Fruit fly (Drosophila melanogaster) whole organism, embryonic: Measurements from ENCODE around the gene Vm26Aa.

ENCODE experiments used
- Atf6 ChIP-seq: fragments of 200-800 bp; sonication (Bioruptor generic); IDR thresholded peaks from 2 replicates; pipeline ENCODE4 v1.3.6; 2022; ENCODE audit warnings: missing biosample characterization, missing genetic modification characterization
- BEAF-32 ChIP-seq: fragments of 200-800 bp; sonication (Bioruptor generic); optimal IDR thresholded peaks from 3 replicates; lab custom pipeline; 2017; ENCODE audit warnings: missing biosample characterization, missing genetic modification characterization, mild to moderate bottlenecking, moderate library complexity, missing genetic modification reagents
- C15 ChIP-seq: fragments of 200-800 bp; sonication (Bioruptor generic); IDR thresholded peaks from 3 replicates; pipeline ENCODE4 v1.3.6; 2022; ENCODE audit warnings: missing biosample characterization, missing genetic modification characterization
- CG10267 ChIP-seq: fragments of 200-800 bp; sonication (Bioruptor generic); optimal IDR thresholded peaks from 2 replicates; lab custom pipeline; 2018; ENCODE audit warnings: missing biosample characterization, mild to moderate bottlenecking, missing genetic modification characterization, moderate library complexity
- CG10321 ChIP-seq: fragments of 200-800 bp; sonication (Bioruptor generic); IDR thresholded peaks from 2 replicates; pipeline ENCODE4 v1.3.6; 2022; ENCODE audit warnings: missing biosample characterization, missing genetic modification characterization
- CG10654 ChIP-seq: fragments of 200-800 bp; sonication (Bioruptor generic); optimal IDR thresholded peaks from 2 replicates; lab custom pipeline; 2016; ENCODE audit warnings: missing biosample characterization, missing genetic modification characterization
- CG12071 ChIP-seq: fragments of 200-800 bp; sonication (Bioruptor generic); optimal IDR thresholded peaks from 3 replicates; lab custom pipeline; 2018; ENCODE audit warnings: missing biosample characterization, mild to moderate bottlenecking, missing genetic modification characterization
- CG12155 ChIP-seq: fragments of 200-800 bp; sonication (Bioruptor generic); optimal IDR thresholded peaks from 3 replicates; lab custom pipeline; 2016; ENCODE audit warnings: missing biosample characterization, missing genetic modification characterization
- CG14441 ChIP-seq: fragments of 200-800 bp; sonication (Bioruptor generic); IDR thresholded peaks from 2 replicates; pipeline ENCODE4 v1.3.6; 2022; ENCODE audit warnings: missing biosample characterization, missing genetic modification characterization
- CG15011 ChIP-seq: fragments of 200-800 bp; sonication (Bioruptor generic); optimal IDR thresholded peaks from 3 replicates; lab custom pipeline; 2018; ENCODE audit warnings: missing biosample characterization, mild to moderate bottlenecking, missing genetic modification characterization
- CG15601 ChIP-seq: fragments of 200-800 bp; sonication (Bioruptor generic); optimal IDR thresholded peaks from 3 replicates; lab custom pipeline; 2019; ENCODE audit warnings: missing biosample characterization, mild to moderate bottlenecking, missing genetic modification characterization, moderate library complexity
- CG15696 ChIP-seq: fragments of 200-800 bp; sonication (Bioruptor generic); optimal IDR thresholded peaks from 2 replicates; lab custom pipeline; 2019; ENCODE audit warnings: missing biosample characterization, mild to moderate bottlenecking, missing genetic modification characterization, moderate library complexity
- CG16815 ChIP-seq: fragments of 200-800 bp; sonication (Bioruptor generic); optimal IDR thresholded peaks from 3 replicates; lab custom pipeline; 2017; ENCODE audit warnings: missing biosample characterization, mild to moderate bottlenecking, missing genetic modification characterization
- CG17385 ChIP-seq: fragments of 200-800 bp; sonication (Bioruptor generic); optimal IDR thresholded peaks from 3 replicates; lab custom pipeline; 2018; ENCODE audit warnings: missing biosample characterization, mild to moderate bottlenecking, missing genetic modification characterization
- CG17802 ChIP-seq: fragments of 200-800 bp; sonication (Bioruptor generic); optimal IDR thresholded peaks from 2 replicates; lab custom pipeline; 2018; ENCODE audit warnings: missing biosample characterization, mild to moderate bottlenecking, missing genetic modification characterization, moderate library complexity
- CG17912 ChIP-seq: fragments of 200-800 bp; sonication (Bioruptor generic); optimal IDR thresholded peaks from 2 replicates; lab custom pipeline; 2018; ENCODE audit warnings: missing biosample characterization, mild to moderate bottlenecking, missing genetic modification characterization
- CG18011 ChIP-seq: fragments of 200-800 bp; sonication (Bioruptor generic); optimal IDR thresholded peaks from 2 replicates; lab custom pipeline; 2017; ENCODE audit warnings: missing biosample characterization, missing genetic modification characterization, mild to moderate bottlenecking, moderate library complexity, missing genotype
- CG3163 ChIP-seq: fragments of 200-800 bp; sonication (Bioruptor generic); optimal IDR thresholded peaks from 3 replicates; lab custom pipeline; 2016; ENCODE audit warnings: missing biosample characterization, missing genetic modification characterization
- CG34224 ChIP-seq: fragments of 200-800 bp; sonication (Bioruptor generic); IDR thresholded peaks from 3 replicates; pipeline ENCODE4 v1.3.6; 2022; ENCODE audit warnings: missing biosample characterization, missing genetic modification characterization; ENCODE audit not compliant: partially characterized antibody
- CG3847 ChIP-seq: fragments of 200-800 bp; sonication (Bioruptor generic); IDR thresholded peaks from 2 replicates; pipeline ENCODE4 v1.3.6; 2022; ENCODE audit warnings: missing biosample characterization, missing genetic modification characterization
- CG5180 ChIP-seq: fragments of 200-800 bp; sonication (Bioruptor generic); optimal IDR thresholded peaks from 3 replicates; lab custom pipeline; 2017; ENCODE audit warnings: missing biosample characterization, missing genetic modification characterization, mild to moderate bottlenecking, moderate library complexity, missing genetic modification reagents
- CG8359 ChIP-seq: fragments of 200-800 bp; sonication (Bioruptor generic); optimal IDR thresholded peaks from 2 replicates; lab custom pipeline; 2017; ENCODE audit warnings: missing biosample characterization, mild to moderate bottlenecking, missing genetic modification characterization, borderline replicate concordance
- CG9437 ChIP-seq: fragments of 200-800 bp; sonication (Bioruptor generic); optimal IDR thresholded peaks from 2 replicates; lab custom pipeline; 2018; ENCODE audit warnings: missing biosample characterization, mild to moderate bottlenecking, missing genetic modification characterization
- Drgx ChIP-seq: fragments of 200-800 bp; sonication (Bioruptor generic); IDR thresholded peaks from 2 replicates; pipeline ENCODE4 v1.3.6; 2022; ENCODE audit warnings: missing biosample characterization, missing genetic modification characterization
- Gug ChIP-seq: fragments of 200-800 bp; sonication (Bioruptor generic); IDR thresholded peaks from 4 replicates; pipeline ENCODE4 v1.3.6; 2022; ENCODE audit warnings: missing biosample characterization, missing genetic modification characterization
- HLH3B ChIP-seq: fragments of 200-800 bp; sonication (Bioruptor generic); IDR thresholded peaks from 2 replicates; pipeline ENCODE4 v1.3.6; 2022; ENCODE audit warnings: missing biosample characterization, missing genetic modification characterization
- HLH4C ChIP-seq: fragments of 200-800 bp; sonication (Bioruptor generic); IDR thresholded peaks from 3 replicates; pipeline ENCODE4 v1.3.6; 2022; ENCODE audit warnings: missing biosample characterization, missing genetic modification characterization; ENCODE audit not compliant: partially characterized antibody
- HLHmδ ChIP-seq: fragments of 200-800 bp; sonication (Bioruptor generic); optimal IDR thresholded peaks from 2 replicates; lab custom pipeline; 2018; ENCODE audit warnings: missing biosample characterization, mild to moderate bottlenecking, missing genetic modification characterization, moderate library complexity
- MBD-R2 ChIP-seq: fragments of 200-800 bp; sonication (Bioruptor generic); IDR thresholded peaks from 2 replicates; pipeline ENCODE4 v1.3.6; 2022; ENCODE audit warnings: missing biosample characterization, missing genetic modification characterization
- Meics ChIP-seq: fragments of 200-800 bp; sonication (Bioruptor generic); optimal IDR thresholded peaks from 2 replicates; lab custom pipeline; 2017; ENCODE audit warnings: missing biosample characterization, mild to moderate bottlenecking, missing genetic modification characterization
- NFAT ChIP-seq: fragments of 200-800 bp; sonication (Bioruptor generic); IDR thresholded peaks from 2 replicates; pipeline ENCODE4 v1.3.6; 2022; ENCODE audit warnings: missing biosample characterization, missing genetic modification characterization
- ci ChIP-seq: fragments of 200-800 bp; sonication (Bioruptor generic); IDR thresholded peaks from 3 replicates; pipeline ENCODE4 v1.3.6; 2022; ENCODE audit warnings: missing biosample characterization, missing genetic modification characterization
- dysf ChIP-seq: fragments of 200-800 bp; sonication (Bioruptor generic); IDR thresholded peaks from 3 replicates; pipeline ENCODE4 v1.3.6; 2022; ENCODE audit warnings: missing biosample characterization, missing genetic modification characterization
- emc ChIP-seq: fragments of 200-800 bp; sonication (Bioruptor generic); optimal IDR thresholded peaks from 2 replicates; lab custom pipeline; 2016; ENCODE audit warnings: missing biosample characterization, missing genetic modification characterization
- ewg ChIP-seq: fragments of 200-800 bp; sonication (Bioruptor generic); optimal IDR thresholded peaks from 3 replicates; lab custom pipeline; 2017; ENCODE audit warnings: mild to moderate bottlenecking, missing biosample characterization, missing genetic modification reagents, missing genetic modification characterization
- fd96Cb ChIP-seq: fragments of 200-800 bp; sonication (Bioruptor generic); optimal IDR thresholded peaks from 2 replicates; lab custom pipeline; 2018; ENCODE audit warnings: missing biosample characterization, mild to moderate bottlenecking, missing genetic modification characterization, moderate library complexity
- gcm ChIP-seq: fragments of 200-800 bp; sonication (Bioruptor generic); optimal IDR thresholded peaks from 2 replicates; lab custom pipeline; 2019; ENCODE audit warnings: missing biosample characterization, mild to moderate bottlenecking, missing genetic modification characterization, moderate library complexity
- gcm2 ChIP-seq: fragments of 200-800 bp; sonication (Bioruptor generic); optimal IDR thresholded peaks from 2 replicates; lab custom pipeline; 2016; ENCODE audit warnings: missing biosample characterization, missing genetic modification characterization
- kni ChIP-seq: fragments of 200-800 bp; sonication (Bioruptor generic); optimal IDR thresholded peaks from 3 replicates; lab custom pipeline; 2017; ENCODE audit warnings: mild to moderate bottlenecking, missing biosample characterization, missing genetic modification reagents, missing genetic modification characterization
- maf-S ChIP-seq: fragments of 200-800 bp; sonication (Bioruptor generic); optimal IDR thresholded peaks from 2 replicates; lab custom pipeline; 2016; ENCODE audit warnings: missing biosample characterization, missing genetic modification characterization
- mld ChIP-seq: fragments of 200-800 bp; sonication (Bioruptor generic); IDR thresholded peaks from 3 replicates; pipeline ENCODE4 v1.3.6; 2022; ENCODE audit warnings: missing biosample characterization, missing genetic modification characterization; ENCODE audit not compliant: partially characterized antibody
- nmo ChIP-seq: fragments of 200-800 bp; sonication (Bioruptor generic); optimal IDR thresholded peaks from 2 replicates; lab custom pipeline; 2018; ENCODE audit warnings: missing biosample characterization, mild to moderate bottlenecking, missing genetic modification characterization, moderate library complexity
- rib ChIP-seq: fragments of 200-800 bp; sonication (Bioruptor generic); IDR thresholded peaks from 2 replicates; pipeline ENCODE4 v1.3.6; 2022; ENCODE audit warnings: missing biosample characterization, missing genetic modification characterization
- slp2 ChIP-seq: fragments of 200-800 bp; sonication (Bioruptor generic); optimal IDR thresholded peaks from 2 replicates; lab custom pipeline; 2016; ENCODE audit warnings: missing biosample characterization, missing genetic modification characterization
- sna ChIP-seq: fragments of 200-800 bp; sonication (Bioruptor generic); IDR thresholded peaks from 2 replicates; pipeline ENCODE4 v1.3.6; 2022; ENCODE audit warnings: missing biosample characterization, missing genetic modification characterization; ENCODE audit not compliant: partially characterized antibody
- stc ChIP-seq: fragments of 200-800 bp; sonication (Bioruptor generic); IDR thresholded peaks from 2 replicates; pipeline ENCODE4 v1.3.6; 2022; ENCODE audit warnings: missing biosample characterization, missing genetic modification characterization
- wek ChIP-seq: fragments of 200-800 bp; sonication (Bioruptor generic); optimal IDR thresholded peaks from 3 replicates; lab custom pipeline; 2018; ENCODE audit warnings: missing biosample characterization, mild to moderate bottlenecking, missing genetic modification characterization, moderate library complexity
- zfh1 ChIP-seq: fragments of 200-800 bp; sonication (Bioruptor generic); IDR thresholded peaks from 3 replicates; pipeline ENCODE4 v1.3.6; 2022; ENCODE audit warnings: missing biosample characterization, missing genetic modification characterization

The Vm26Aa gene

dm6 chr2L:5948775-5949526 is 11.2 kb downstream of the Vm26Aa start, which contains the start of gene CG9044 (continued):
- TF ChIP-seq CG34224 (GFP tag; lab: Robert Waterston, UW): peak; percentile 83
- TF ChIP-seq stc (GFP tag; lab: Robert Waterston, UW): no peak
- no peak for TF ChIP-seq C15 (GFP tag; lab: Robert Waterston, UW)
- no peak for TF ChIP-seq kni (GFP tag; lab: Kevin White, UChicago)
- TF ChIP-seq NFAT: peak; percentile 81
- peak; percentile 93 for TF ChIP-seq sna
- no peak for TF ChIP-seq CG12071 (GFP tag; lab: Kevin White, UChicago)
- TF ChIP-seq dysf (GFP tag; lab: Robert Waterston, UW): no peak; the same call in 2 of the 3 replicates
- 0 out of 2 replicates have a peak, but pooled peaks have one; percentile 24 for TF ChIP-seq CG14441 (GFP tag; lab: Robert Waterston, UW)
- TF ChIP-seq HLH3B (GFP tag; lab: Robert Waterston, UW): no peak
- peak; percentile 64; the same call in 1 of the 2 replicates for TF ChIP-seq CG3847 (GFP tag; lab: Robert Waterston, UW)
- peak; percentile 54 for TF ChIP-seq CG9437 (GFP tag; lab: Kevin White, UChicago)
- peak; percentile 75 for TF ChIP-seq MBD-R2 (GFP tag; lab: Robert Waterston, UW)
- TF ChIP-seq CG17385 (GFP tag; lab: Kevin White, UChicago): peak; percentile 97
- TF ChIP-seq Gug (GFP tag; lab: Robert Waterston, UW): peak; percentile 60; the same call in 3 of the 4 replicates
- TF ChIP-seq gcm (GFP tag; lab: Kevin White, UChicago): no peak
- TF ChIP-seq Atf6 (GFP tag; lab: Robert Waterston, UW): no peak
- TF ChIP-seq CG15601 (tag; lab: Kevin White, UChicago): peak; percentile 37
- TF ChIP-seq CG8359 (GFP tag; lab: Kevin White, UChicago): no peak
- peak; percentile 59 for TF ChIP-seq CG10267 (tag; lab: Kevin White, UChicago)
- TF ChIP-seq CG10654 (GFP tag; lab: Kevin White, UChicago): peak; percentile 51
- TF ChIP-seq CG12155: peak; percentile 57
- TF ChIP-seq maf-S (GFP tag; lab: Kevin White, UChicago): peak; percentile 38
- TF ChIP-seq zfh1 (GFP tag; lab: Robert Waterston, UW): peak; percentile 42; the same call in 1 of the 3 replicates
- peak; percentile 52 for TF ChIP-seq slp2 (GFP tag; lab: Kevin White, UChicago)
- TF ChIP-seq ci (GFP tag; lab: Robert Waterston, UW): 0 out of 3 replicates have a peak, but pooled peaks have one; percentile 48
- TF ChIP-seq BEAF-32 (GFP tag; lab: Kevin White, UChicago): peak; percentile 97
- TF ChIP-seq HLH4C: peak; percentile 89
- peak; percentile 19 for TF ChIP-seq emc
- peak; percentile 37 for TF ChIP-seq fd96Cb (tag; lab: Kevin White, UChicago)
- no peak for TF ChIP-seq Drgx (GFP tag; lab: Robert Waterston, UW)
- peak; percentile 2 for TF ChIP-seq CG17912 (GFP tag; lab: Kevin White, UChicago)
- TF ChIP-seq CG17802: peak; percentile 27
- no peak for TF ChIP-seq CG18011 (GFP tag; lab: Kevin White, UChicago)
- no peak for TF ChIP-seq CG5180 (GFP tag; lab: Kevin White, UChicago)
- peak; percentile 82 for TF ChIP-seq nmo (GFP tag; lab: Kevin White, UChicago)
- peak; percentile 89 for TF ChIP-seq mld (GFP tag; lab: Robert Waterston, UW)
- no peak for TF ChIP-seq CG10321 (GFP tag; lab: Robert Waterston, UW)
- TF ChIP-seq CG16815 (GFP tag; lab: Kevin White, UChicago): peak; percentile 21
- TF ChIP-seq Meics (GFP tag; lab: Kevin White, UChicago): no peak
- TF ChIP-seq ewg (GFP tag; lab: Kevin White, UChicago): peak; percentile 63
- TF ChIP-seq HLHmδ: no peak
- TF ChIP-seq CG15696 (tag; lab: Kevin White, UChicago): peak; percentile 41
- TF ChIP-seq wek (GFP tag; lab: Kevin White, UChicago): no peak
- no peak for TF ChIP-seq rib
- no peak for TF ChIP-seq gcm2 (GFP tag; lab: Kevin White, UChicago)
- TF ChIP-seq CG3163 (GFP tag; lab: Kevin White, UChicago): peak; percentile 12
- no peak for TF ChIP-seq CG15011 (GFP tag; lab: Kevin White, UChicago)
